Worm (Caenorhabditis elegans) whole organism, L4 larva: ENCODE data around the gene C07G3.10.

Experiments
- ceh-28 ChIP-seq: fragments of 150-350 bp; optimal IDR thresholded peaks from 2 replicates; lab custom pipeline; 2014; ENCODE audit warnings: missing biosample characterization, missing genetic modification reagents, missing genetic modification characterization
- egl-27 ChIP-seq: sonication (generic microtip); optimal IDR thresholded peaks from 3 replicates; lab custom pipeline; 2017; ENCODE audit warnings: missing biosample characterization, missing genetic modification reagents, missing genetic modification characterization
- lsy-2 ChIP-seq, 2 experiments: fragments of 150-350 bp in 1 of 2; sonication (generic microtip) in 1 of 2; optimal IDR thresholded peaks; 2 replicates each; lab custom pipeline; 2014 to 2017; ENCODE audit warnings: missing biosample characterization in 2 of 2, missing genetic modification characterization in 2 of 2
- mes-2 ChIP-seq: sonication (generic microtip); optimal IDR thresholded peaks from 2 replicates; lab custom pipeline; 2016; ENCODE audit warnings: missing genotype, mild to moderate bottlenecking, missing genetic modification characterization, missing compliant biosample characterization; ENCODE audit not compliant: poor library complexity, severe bottlenecking
- nhr-11 ChIP-seq: fragments of 150-350 bp; optimal IDR thresholded peaks from 2 replicates; lab custom pipeline; 2014; ENCODE audit warnings: missing biosample characterization, missing genetic modification characterization
- nhr-77 ChIP-seq: fragments of 150-350 bp; optimal IDR thresholded peaks from 2 replicates; lab custom pipeline; 2014; ENCODE audit warnings: missing biosample characterization, missing genetic modification characterization
- unc-130 ChIP-seq: sonication (generic microtip); optimal IDR thresholded peaks from 2 replicates; lab custom pipeline; 2016; ENCODE audit warnings: missing genetic modification reagents, missing genetic modification characterization, missing compliant biosample characterization
- unc-62 ChIP-seq, 3 experiments: fragments of 150-350 bp in 1 of 3; sonication (generic microtip); optimal IDR thresholded peaks in 2 of 3; peaks in 1 of 3; 1 replicate in 1 of 3; 2 replicates in 2 of 3; lab custom pipeline; 2014 to 2017; ENCODE audit warnings: missing biosample characterization in 3 of 3, missing genetic modification characterization in 3 of 3, missing genetic modification reagents in 3 of 3, missing genotype in 1 of 3

DNA sequence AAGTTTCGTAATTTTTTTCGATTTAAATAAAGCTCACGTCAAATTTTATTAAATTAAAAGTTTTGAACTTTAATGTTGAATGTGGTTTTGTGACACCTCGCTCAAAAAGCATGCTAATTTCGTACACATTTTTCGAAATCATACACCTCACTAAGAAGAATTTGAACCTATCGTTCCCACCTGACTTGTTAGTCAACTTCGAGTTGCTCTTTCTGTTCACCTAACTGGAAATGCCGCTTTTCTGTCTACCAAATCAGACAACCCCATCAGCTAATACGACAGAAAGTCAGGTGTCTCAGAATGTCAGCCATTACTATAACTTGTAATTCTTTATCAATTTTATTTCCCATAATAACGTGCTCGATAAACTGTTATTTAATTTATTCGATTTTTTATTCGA is 28.3 kb downstream of the C07G3.10 start, which contains the start of gene srbc-66:
- no peak for TF ChIP-seq egl-27
- no peak for TF ChIP-seq nhr-11 (tag; lab: Kevin White, UChicago)
- TF ChIP-seq mes-2 (tag; lab: Kevin White, UChicago), result no peak
- TF ChIP-seq unc-130 (GFP tag; lab: Kevin White, UChicago), result no peak
- no peak for TF ChIP-seq nhr-77
- no peak for TF ChIP-seq unc-62 (GFP tag; optimal IDR thresholded peaks at IDR 0.05 in 1 of 2; lab: Kevin White, UChicago)
- no peak for TF ChIP-seq unc-62 (tag; optimal IDR thresholded peaks at IDR 0.05; lab: Kevin White, UChicago)
- TF ChIP-seq ceh-28 (tag; lab: Kevin White, UChicago), result no peak
- TF ChIP-seq lsy-2 (tag; optimal IDR thresholded peaks at IDR 0.05; lab: Kevin White, UChicago), result no peak
